Fruit fly (Drosophila melanogaster): Measurements from ENCODE around the gene CG5808.

DNA sequence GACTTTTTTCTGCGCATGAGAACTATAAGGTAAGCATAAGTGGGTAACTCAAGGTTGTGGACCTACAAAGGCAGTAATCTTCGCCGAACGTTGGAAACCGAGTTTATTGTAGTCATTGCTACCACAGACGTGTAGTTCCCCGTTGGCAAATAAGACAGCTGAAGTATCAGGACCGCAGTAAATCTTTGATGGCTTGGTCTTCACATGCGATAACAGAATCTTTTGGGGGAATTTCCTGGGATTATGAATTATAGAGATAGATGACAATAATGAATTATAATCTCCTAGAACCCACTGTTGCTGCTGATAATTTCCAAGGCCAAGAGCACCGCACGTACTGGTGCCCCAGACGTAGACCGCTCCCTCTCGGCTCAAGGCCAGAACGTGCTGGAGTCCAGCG is 6.3 kb upstream of the CG5808 start:
- TF ChIP-seq kay (GFP tag; ENCODE audit: borderline replicate concordance) (no peak), CG5204 (GFP tag; optimal IDR thresholded peaks at IDR 0.05) (no peak), Clk (GFP tag; optimal IDR thresholded peaks at IDR 0.05) (no peak)
